Worm (Caenorhabditis elegans): ENCODE results near the gene Y43H11AL.1.

DNA sequence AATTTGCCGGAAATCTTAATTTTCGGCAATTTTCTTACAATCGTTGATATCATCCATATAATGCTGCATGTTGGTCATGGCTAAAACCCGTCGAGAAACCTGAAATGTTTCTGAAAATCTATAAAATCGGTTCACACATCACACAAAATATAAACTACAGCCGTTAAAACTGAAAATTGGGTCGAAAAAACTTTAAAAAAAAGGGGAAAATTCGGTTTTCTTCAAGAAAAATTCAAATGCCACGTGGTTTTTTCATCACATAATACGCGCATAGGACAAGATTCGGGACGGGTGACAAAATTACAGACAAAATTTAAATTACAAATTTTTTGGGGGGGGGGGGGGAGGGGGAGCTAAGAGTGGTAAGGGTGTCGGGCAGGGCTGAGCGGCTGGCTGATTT, at the start of gene Y43H11AL.1:
- no peak for TF ChIP-seq zag-1 (tag; optimal IDR thresholded peaks at IDR 0.05)
- TF ChIP-seq ama-1 (optimal IDR thresholded peaks at IDR 0.05), result no peak
- no peak for TF ChIP-seq alr-1 (tag; optimal IDR thresholded peaks at IDR 0.05)
- TF ChIP-seq nhr-10 (tag; optimal IDR thresholded peaks at IDR 0.05), result no peak
- TF ChIP-seq peb-1 (tag; optimal IDR thresholded peaks at IDR 0.05), result no peak
- no peak for TF ChIP-seq unc-62 (GFP tag; optimal IDR thresholded peaks at IDR 0.05)
- TF ChIP-seq nhr-129 (tag; optimal IDR thresholded peaks at IDR 0.05), result no peak
- no peak for TF ChIP-seq skn-1 (tag; optimal IDR thresholded peaks at IDR 0.05)
- TF ChIP-seq nhr-12 (tag; optimal IDR thresholded peaks at IDR 0.05), result no peak
- TF ChIP-seq nhr-6 (tag; optimal IDR thresholded peaks at IDR 0.05), result no peak
- TF ChIP-seq elt-3 (tag; optimal IDR thresholded peaks at IDR 0.05), result no peak
